Fruit fly (Drosophila melanogaster) whole organism, pupa: ENCODE data around the gene eIF5B.

ENCODE experiments used
- CG13204 ChIP-seq: fragments of 200-800 bp; sonication (Bioruptor generic); optimal IDR thresholded peaks from 2 replicates; lab custom pipeline; 2018; ENCODE audit warnings: missing biosample characterization, mild to moderate bottlenecking, missing genetic modification characterization, moderate library complexity
- CG14655 ChIP-seq: fragments of 200-800 bp; sonication (Bioruptor generic); optimal IDR thresholded peaks from 3 replicates; lab custom pipeline; 2017; ENCODE audit warnings: mild to moderate bottlenecking, missing biosample characterization, missing genetic modification reagents, missing genetic modification characterization
- CG15710 ChIP-seq: fragments of 200-800 bp; sonication (Bioruptor generic); optimal IDR thresholded peaks from 2 replicates; lab custom pipeline; 2018; ENCODE audit warnings: missing biosample characterization, mild to moderate bottlenecking, missing genetic modification characterization, moderate library complexity
- CG17806 ChIP-seq: fragments of 200-800 bp; sonication (Bioruptor generic); optimal IDR thresholded peaks from 2 replicates; lab custom pipeline; 2018; ENCODE audit warnings: missing biosample characterization, mild to moderate bottlenecking, missing genetic modification characterization, moderate library complexity
- CG32121 ChIP-seq: fragments of 200-800 bp; sonication (Bioruptor generic); IDR thresholded peaks from 2 replicates; pipeline ENCODE4 v1.3.6; 2022; ENCODE audit warnings: missing biosample characterization, missing genetic modification characterization
- CG8159 ChIP-seq: fragments of 200-800 bp; sonication (Bioruptor generic); optimal IDR thresholded peaks from 3 replicates; lab custom pipeline; 2018; ENCODE audit warnings: missing biosample characterization, mild to moderate bottlenecking, missing genetic modification characterization, moderate library complexity
- CG8301 ChIP-seq: fragments of 200-800 bp; sonication (Bioruptor generic); optimal IDR thresholded peaks from 2 replicates; lab custom pipeline; 2018; ENCODE audit warnings: missing biosample characterization, mild to moderate bottlenecking, missing genetic modification characterization
- EcR ChIP-seq: fragments of 200-800 bp; sonication (Bioruptor generic); optimal IDR thresholded peaks from 3 replicates; lab custom pipeline; 2019; ENCODE audit warnings: missing biosample characterization, missing genetic modification characterization, mild to moderate bottlenecking, moderate library complexity, missing genetic modification reagents
- Pif1A ChIP-seq: fragments of 200-800 bp; sonication (Bioruptor generic); optimal IDR thresholded peaks from 3 replicates; lab custom pipeline; 2016; ENCODE audit warnings: missing biosample characterization, missing genetic modification characterization
- Pif1B ChIP-seq: fragments of 200-800 bp; sonication (Bioruptor generic); optimal IDR thresholded peaks from 3 replicates; lab custom pipeline; 2016; ENCODE audit warnings: missing biosample characterization, missing genetic modification characterization
- Snoo ChIP-seq: fragments of 200-800 bp; sonication (Bioruptor generic); optimal IDR thresholded peaks from 3 replicates; lab custom pipeline; 2017; ENCODE audit warnings: missing biosample characterization, mild to moderate bottlenecking, missing genetic modification characterization, inconsistent platforms
- gl ChIP-seq: fragments of 200-800 bp; sonication (Bioruptor generic); optimal IDR thresholded peaks from 2 replicates; lab custom pipeline; 2018; ENCODE audit warnings: missing biosample characterization, mild to moderate bottlenecking, missing genetic modification characterization
- rn ChIP-seq: fragments of 200-800 bp; sonication (Bioruptor generic); IDR thresholded peaks from 2 replicates; pipeline ENCODE4 v1.3.6; 2022; ENCODE audit warnings: missing biosample characterization, missing genetic modification characterization

DNA sequence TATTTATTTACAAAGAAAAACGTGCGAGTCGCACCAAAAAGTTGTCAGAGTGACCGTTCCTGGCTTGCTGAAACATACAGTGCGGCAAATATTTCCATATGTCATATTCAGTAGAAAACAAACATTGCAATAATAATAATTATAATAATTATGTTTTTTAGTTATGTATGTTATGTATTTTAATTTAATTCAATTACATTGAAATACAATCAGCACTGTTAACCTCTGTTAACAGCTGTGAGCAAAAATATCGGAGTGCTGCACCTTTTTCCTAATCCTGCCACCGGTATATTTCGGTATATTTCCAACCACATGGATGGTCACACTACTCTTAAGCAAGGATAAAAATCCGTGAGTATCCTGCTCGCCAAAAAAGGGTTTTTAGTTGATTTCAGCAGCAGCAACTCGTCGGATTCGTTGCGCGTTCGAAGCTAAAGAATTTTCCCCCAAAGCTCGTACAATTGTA, 11.3 kb upstream of the eIF5B start, which contains the start of the genes CG32267 and CG42324:
- no peak for TF ChIP-seq CG13204
- no peak for TF ChIP-seq EcR (GFP tag; lab: Kevin White, UChicago)
- no peak for TF ChIP-seq Pif1B (GFP tag; lab: Kevin White, UChicago)
- TF ChIP-seq CG15710 (tag; lab: Kevin White, UChicago): no peak
- no peak for TF ChIP-seq CG8159 (tag; lab: Kevin White, UChicago)
- no peak for TF ChIP-seq CG17806
- no peak for TF ChIP-seq CG14655 (GFP tag; lab: Kevin White, UChicago)
- TF ChIP-seq Pif1A: no peak
- TF ChIP-seq CG32121 (GFP tag; lab: Robert Waterston, UW): no peak
- TF ChIP-seq CG8301 (tag; lab: Kevin White, UChicago): no peak
- TF ChIP-seq rn: no peak
- no peak for TF ChIP-seq Snoo
- TF ChIP-seq gl: no peak
